Fruit fly (Drosophila melanogaster) whole organism, wandering third instar larva: ENCODE measurements around the gene Gas8.
A peak's percentile ranks its signal among the peaks of the same experiment; 100 is the strongest.

Experiments used
- CG32264 ChIP-seq: fragments of 200-800 bp; sonication (Bioruptor generic); optimal IDR thresholded peaks from 2 replicates; lab custom pipeline; 2016; ENCODE audit warnings: missing biosample characterization, missing genetic modification characterization
- CG9705 ChIP-seq: fragments of 200-800 bp; sonication (Bioruptor generic); optimal IDR thresholded peaks from 2 replicates; lab custom pipeline; 2018; ENCODE audit warnings: missing biosample characterization, mild to moderate bottlenecking, missing genetic modification characterization
- CrebA ChIP-seq: fragments of 200-800 bp; sonication (Bioruptor generic); optimal IDR thresholded peaks from 2 replicates; lab custom pipeline; 2016; ENCODE audit warnings: missing biosample characterization, mild to moderate bottlenecking, missing genetic modification characterization, borderline replicate concordance
- Dif ChIP-seq: fragments of 200-275, 200-300 bp; sonication (Bioruptor generic); optimal IDR thresholded peaks from 2 replicates; lab custom pipeline; 2018; ENCODE audit warnings: missing biosample characterization, missing genetic modification characterization; ENCODE audit not compliant: partially characterized antibody
- GATAd ChIP-seq: sonication (Bioruptor generic); optimal IDR thresholded peaks from 2 replicates; lab custom pipeline; 2016; ENCODE audit warnings: missing biosample characterization, missing genetic modification characterization
- HLH106 ChIP-seq: fragments of 200-800 bp; optimal IDR thresholded peaks from 3 replicates; lab custom pipeline; 2019; ENCODE audit warnings: missing biosample characterization, mild to moderate bottlenecking, missing genetic modification characterization, moderate library complexity
- Hnf4 ChIP-seq: fragments of 200-800 bp; sonication (Bioruptor generic); optimal IDR thresholded peaks from 2 replicates; lab custom pipeline; 2016; ENCODE audit warnings: missing biosample characterization, mild to moderate bottlenecking, missing genetic modification characterization
- Hr78 ChIP-seq: fragments of >200 bp; optimal IDR thresholded peaks from 2 replicates; lab custom pipeline; 2017; ENCODE audit warnings: missing biosample characterization, missing genetic modification characterization
- Hr83 ChIP-seq: fragments of 200-300 bp; sonication (Bioruptor generic); optimal IDR thresholded peaks from 2 replicates; lab custom pipeline; 2016; ENCODE audit warnings: missing biosample characterization, mild to moderate bottlenecking, missing genetic modification characterization, moderate library complexity; ENCODE audit not compliant: poor library complexity, severe bottlenecking
- Jra ChIP-seq: sonication (Bioruptor generic); optimal IDR thresholded peaks from 2 replicates; lab custom pipeline; 2016; ENCODE audit warnings: missing biosample characterization, missing genetic modification characterization
- Mio ChIP-seq: sonication (Bioruptor generic); optimal IDR thresholded peaks from 2 replicates; lab custom pipeline; 2016; ENCODE audit warnings: missing biosample characterization, missing genetic modification characterization
- Myc ChIP-seq: fragments of >200 bp; optimal IDR thresholded peaks from 2 replicates; lab custom pipeline; 2017
- N ChIP-seq: fragments of >200 bp; optimal IDR thresholded peaks from 2 replicates; lab custom pipeline; 2018; ENCODE audit warnings: missing biosample characterization, missing external identifiers, missing genetic modification characterization
- OdsH ChIP-seq: fragments of 200-800 bp; sonication (Bioruptor generic); optimal IDR thresholded peaks from 2 replicates; lab custom pipeline; 2016; ENCODE audit warnings: missing biosample characterization, mild to moderate bottlenecking, missing genetic modification characterization
- Rel ChIP-seq, 2 experiments: fragments of 200-800 bp; sonication (Bioruptor generic) in 1 of 2; optimal IDR thresholded peaks; 2 replicates in 1 of 2; 3 replicates in 1 of 2; lab custom pipeline; 2016 to 2019; ENCODE audit warnings: mild to moderate bottlenecking in 2 of 2, missing biosample characterization in 2 of 2, missing genetic modification characterization in 2 of 2, moderate library complexity in 1 of 2
- Sp1 ChIP-seq: fragments of 200-800 bp; sonication (Bioruptor generic); optimal IDR thresholded peaks from 3 replicates; lab custom pipeline; 2019; ENCODE audit warnings: missing biosample characterization, mild to moderate bottlenecking, missing genetic modification characterization, moderate library complexity
- Vsx2 ChIP-seq: fragments of 200-300, 225-300 bp; sonication (Bioruptor generic); optimal IDR thresholded peaks from 2 replicates; lab custom pipeline; 2018; ENCODE audit warnings: missing biosample characterization, missing genetic modification characterization; ENCODE audit not compliant: partially characterized antibody
- br ChIP-seq: fragments of 200-800 bp; sonication (Bioruptor generic); optimal IDR thresholded peaks from 2 replicates; lab custom pipeline; 2016; ENCODE audit warnings: missing biosample characterization, missing genetic modification characterization
- brk ChIP-seq: fragments of 200-800 bp; sonication (Bioruptor generic); optimal IDR thresholded peaks from 2 replicates; lab custom pipeline; 2016; ENCODE audit warnings: missing biosample characterization, mild to moderate bottlenecking, missing genetic modification characterization
- dl ChIP-seq, 2 experiments: fragments of 175-275, 200-275 bp in 1 of 2; fragments of 200-275 bp in 1 of 2; sonication (Bioruptor generic); optimal IDR thresholded peaks; lab custom pipeline; 2018; ENCODE audit warnings: mild to moderate bottlenecking in 2 of 2, missing biosample characterization in 2 of 2, missing genetic modification characterization in 2 of 2, moderate library complexity in 2 of 2; ENCODE audit not compliant: partially characterized antibody in 2 of 2, insufficient read depth in 1 of 2
- dmrt93B ChIP-seq: fragments of 200-800 bp; sonication (Bioruptor generic); optimal IDR thresholded peaks from 2 replicates; lab custom pipeline; 2018; ENCODE audit warnings: missing biosample characterization, mild to moderate bottlenecking, missing genetic modification characterization
- dsf ChIP-seq: sonication (Bioruptor generic); optimal IDR thresholded peaks from 2 replicates; lab custom pipeline; 2016; ENCODE audit warnings: missing biosample characterization, missing genetic modification characterization, borderline replicate concordance
- ey ChIP-seq: fragments of 200-800 bp; sonication (Bioruptor generic); optimal IDR thresholded peaks from 2 replicates; lab custom pipeline; 2016; ENCODE audit warnings: missing biosample characterization, missing genetic modification characterization
- foxo ChIP-seq, 2 experiments: fragments of 200-800 bp; sonication (Bioruptor generic); optimal IDR thresholded peaks; 2 replicates in 1 of 2; 3 replicates in 1 of 2; lab custom pipeline; 2016 to 2017; ENCODE audit warnings: missing biosample characterization in 2 of 2, missing genetic modification characterization in 2 of 2
- fru ChIP-seq: fragments of 200-800 bp; sonication (Bioruptor generic); optimal IDR thresholded peaks from 3 replicates; lab custom pipeline; 2016; ENCODE audit warnings: missing biosample characterization, mild to moderate bottlenecking, missing genetic modification characterization
- h ChIP-seq: fragments of 200-800 bp; sonication (Bioruptor generic); optimal IDR thresholded peaks from 3 replicates; lab custom pipeline; 2016; ENCODE audit warnings: missing biosample characterization, mild to moderate bottlenecking, missing genetic modification characterization
- pan ChIP-seq: fragments of >200 bp; optimal IDR thresholded peaks from 2 replicates; lab custom pipeline; 2017
- psq ChIP-seq: fragments of 200-800 bp; sonication (Bioruptor generic); optimal IDR thresholded peaks from 3 replicates; lab custom pipeline; 2017; ENCODE audit warnings: missing biosample characterization, mild to moderate bottlenecking, missing genetic modification characterization, moderate library complexity
- rgr ChIP-seq: fragments of 200-800 bp; sonication (Bioruptor generic); optimal IDR thresholded peaks from 3 replicates; lab custom pipeline; 2016; ENCODE audit warnings: missing biosample characterization, mild to moderate bottlenecking, missing genetic modification characterization
- sage ChIP-seq: fragments of 200-800 bp; sonication (Bioruptor generic); optimal IDR thresholded peaks from 2 replicates; lab custom pipeline; 2016; ENCODE audit warnings: missing biosample characterization, mild to moderate bottlenecking, missing genetic modification characterization
- sv ChIP-seq: fragments of 200-800 bp; sonication (Bioruptor generic); optimal IDR thresholded peaks from 3 replicates; lab custom pipeline; 2016; ENCODE audit warnings: missing biosample characterization, missing genetic modification characterization
- tai ChIP-seq: sonication (Bioruptor generic); optimal IDR thresholded peaks from 2 replicates; lab custom pipeline; 2016; ENCODE audit warnings: missing biosample characterization, missing genetic modification characterization
- usp ChIP-seq: fragments of >200 bp; optimal IDR thresholded peaks from 2 replicates; lab custom pipeline; 2017; ENCODE audit warnings: missing biosample characterization, missing genetic modification characterization
- woc ChIP-seq: sonication (Bioruptor generic); optimal IDR thresholded peaks from 2 replicates; lab custom pipeline; 2016; ENCODE audit warnings: missing biosample characterization, mild to moderate bottlenecking, missing genetic modification characterization

Gene Gas8

dm6 chrX:3485304-3485703 is 19.3 kb downstream of the Gas8 start, which contains the start of the genes CG14270 and CG10803:
Gene CG14270, minus strand, starts transcription at chrX:3485378.
Gene CG10803, plus strand, starts transcription at chrX:3485650.
- TF ChIP-seq CG9705 (GFP tag; lab: Kevin White, UChicago) (no peak), foxo (GFP tag; optimal IDR thresholded peaks at IDR 0.05; lab: Kevin White, UChicago) (peak in 1 of 2 experiments; percentile 14), Jra (peak; percentile 27), Vsx2 (GFP tag; lab: Kevin White, UChicago) (peak; percentile 2), Dif (GFP tag; lab: Kevin White, UChicago) (no peak), brk (peak; percentile 9), tai (GFP tag; lab: Kevin White, UChicago) (peak; percentile 68), CG32264 (GFP tag; lab: Kevin White, UChicago) (no peak), sv (GFP tag; lab: Kevin White, UChicago) (no peak), psq (GFP tag; lab: Kevin White, UChicago) (peak; percentile 4), Hnf4 (GFP tag; lab: Kevin White, UChicago) (peak; percentile 51), Rel (GFP tag; optimal IDR thresholded peaks at IDR 0.05; lab: Kevin White, UChicago) (no peak), Rel (tag; optimal IDR thresholded peaks at IDR 0.05; lab: Kevin White, UChicago) (no peak), fru (no peak)

DNA sequence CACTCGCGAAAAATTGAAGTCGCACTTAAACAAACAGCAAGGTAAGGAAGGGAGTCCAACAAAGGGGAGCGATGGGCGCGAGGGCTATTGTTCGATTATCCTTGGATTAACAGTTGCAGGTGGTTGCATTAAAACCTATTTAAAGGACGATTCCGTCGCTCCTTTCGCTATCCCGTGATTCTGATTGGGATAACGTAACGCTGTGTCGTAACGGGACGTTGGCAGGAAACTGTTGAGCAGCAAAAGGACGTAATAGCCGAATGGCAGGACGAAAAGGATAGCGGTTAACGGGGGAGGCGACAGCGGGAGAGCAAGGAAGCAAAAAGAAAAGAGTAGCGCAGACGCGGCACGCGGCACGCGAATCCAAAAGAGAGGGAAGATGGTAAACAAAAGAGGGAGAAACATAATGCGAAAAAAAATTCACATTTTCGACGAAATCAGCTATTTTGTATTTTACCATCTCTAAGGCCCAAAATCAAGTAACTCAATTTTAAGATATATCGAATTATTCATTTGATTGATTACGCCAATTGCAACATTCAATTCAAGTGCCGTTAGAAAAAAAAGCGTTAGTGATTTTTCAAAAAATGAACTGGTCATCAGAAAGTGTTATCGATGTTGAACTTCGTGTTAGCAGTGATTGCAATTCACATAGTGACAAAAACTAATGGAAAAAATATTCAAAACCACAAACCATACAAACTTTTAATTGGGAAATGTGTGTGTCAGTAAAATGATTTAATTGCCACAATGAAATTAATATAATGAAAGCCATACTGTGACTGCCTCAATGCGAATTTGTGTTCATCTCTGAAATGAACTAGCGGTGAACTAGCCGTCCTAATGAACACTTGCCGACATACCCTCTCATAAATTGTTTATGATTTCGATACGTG is 22.3 kb downstream of the Gas8 start, which contains the start of the genes CG10804 and CG10802:
Gene CG10804, minus strand, starts transcription at position 204 of the 896 bp plus-strand sequence.
Gene CG10802, plus strand, starts transcription at position 847 of the 896 bp plus-strand sequence.
- TF ChIP-seq fru: peak; percentile 71
- peak; percentile 43 for TF ChIP-seq Myc (lab: Kevin White, UChicago)
- peak; percentile 59 for TF ChIP-seq OdsH (GFP tag; lab: Kevin White, UChicago)
- TF ChIP-seq N (GFP tag; lab: Kevin White, UChicago): no peak
- peak; percentile 81 for TF ChIP-seq ey
- TF ChIP-seq sv (GFP tag; lab: Kevin White, UChicago): peak; percentile 78
- TF ChIP-seq tai (GFP tag; lab: Kevin White, UChicago): peak; percentile 93
- TF ChIP-seq Dif (GFP tag; lab: Kevin White, UChicago): no peak
- TF ChIP-seq h (GFP tag; lab: Kevin White, UChicago): peak; percentile 84
- TF ChIP-seq dsf (GFP tag; lab: Kevin White, UChicago): peak; percentile 71
- TF ChIP-seq dl (GFP tag; optimal IDR thresholded peaks at IDR 0.05; lab: Kevin White, UChicago; ENCODE audit: insufficient read depth in 1 of 2, partially characterized antibody in 2 of 2): no peak
- TF ChIP-seq brk: peak; percentile 41
- TF ChIP-seq Sp1 (GFP tag; lab: Kevin White, UChicago): peak; percentile 54
- TF ChIP-seq pan (lab: Kevin White, UChicago): no peak
- TF ChIP-seq psq (GFP tag; lab: Kevin White, UChicago): peak; percentile 59
- TF ChIP-seq CrebA (GFP tag; lab: Kevin White, UChicago): no peak
- TF ChIP-seq rgr (GFP tag; lab: Kevin White, UChicago): peak; percentile 83
- peak in 1 of 2 experiments; percentile 85 for TF ChIP-seq foxo (GFP tag; optimal IDR thresholded peaks at IDR 0.05; lab: Kevin White, UChicago)
- no peak for TF ChIP-seq CG32264 (GFP tag; lab: Kevin White, UChicago)
- TF ChIP-seq Hnf4 (GFP tag; lab: Kevin White, UChicago): peak; percentile 89
- TF ChIP-seq GATAd: peak; percentile 44
- peak; percentile 83 for TF ChIP-seq woc (GFP tag; lab: Kevin White, UChicago)
- no peak for TF ChIP-seq usp (GFP tag; lab: Kevin White, UChicago)
- TF ChIP-seq CG9705 (GFP tag; lab: Kevin White, UChicago): peak; percentile 27
- peak; percentile 48 for TF ChIP-seq Hr83
- TF ChIP-seq Jra: peak; percentile 82
- TF ChIP-seq HLH106 (tag; lab: Kevin White, UChicago): peak; percentile 79

DNA sequence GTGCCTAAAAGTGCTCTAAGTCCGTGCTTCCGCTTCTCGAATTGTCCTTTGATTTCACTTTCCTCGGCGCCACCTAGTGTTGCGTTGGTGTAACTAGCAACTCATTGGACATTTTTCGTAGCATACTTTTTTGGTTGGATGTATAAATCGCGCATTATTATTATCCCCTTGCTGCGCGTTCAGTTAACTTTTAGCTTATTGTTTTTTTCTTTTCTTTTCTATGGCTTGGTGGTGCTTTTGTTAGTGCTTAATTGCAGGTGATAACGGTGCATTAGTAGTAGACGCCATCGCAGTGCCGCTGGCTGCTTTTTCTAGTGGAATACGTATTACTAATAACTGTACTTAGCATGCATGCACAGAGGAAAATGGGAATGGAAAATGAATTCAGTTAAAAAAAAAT is 23.6 kb downstream of the Gas8 start:
- peak; percentile 60 for TF ChIP-seq Myc (lab: Kevin White, UChicago)
- TF ChIP-seq OdsH (GFP tag; lab: Kevin White, UChicago): no peak

DNA sequence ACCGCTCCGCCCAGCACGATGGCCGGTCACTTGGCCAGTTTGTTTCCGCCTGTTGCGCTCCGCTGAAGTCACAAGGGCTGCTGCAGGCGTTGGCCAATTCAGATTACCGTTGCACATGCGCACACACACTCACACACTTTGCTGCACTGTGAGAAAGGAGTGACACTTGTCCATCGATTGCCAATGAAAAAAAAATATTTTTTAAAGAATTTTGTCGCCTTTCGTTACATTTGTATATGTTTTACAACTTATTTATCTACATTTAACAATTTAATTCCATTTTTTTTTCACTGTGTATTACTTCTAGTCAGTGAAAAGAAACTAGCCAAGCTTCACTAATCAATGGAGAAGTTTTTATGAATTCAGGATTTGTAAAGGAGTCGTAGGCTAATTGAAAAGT is 28.6 kb downstream of the Gas8 start:
- TF ChIP-seq psq (GFP tag; lab: Kevin White, UChicago) (peak; percentile 25), ey (peak; percentile 49), HLH106 (tag; lab: Kevin White, UChicago) (peak; percentile 49), Dif (GFP tag; lab: Kevin White, UChicago) (no peak), rgr (GFP tag; lab: Kevin White, UChicago) (peak; percentile 55), sage (GFP tag; lab: Kevin White, UChicago) (peak; percentile 23), Hr83 (no peak), h (GFP tag; lab: Kevin White, UChicago) (peak; percentile 69), N (GFP tag; lab: Kevin White, UChicago) (no peak), GATAd (no peak), CrebA (GFP tag; lab: Kevin White, UChicago) (no peak), tai (GFP tag; lab: Kevin White, UChicago) (no peak), Jra (no peak), CG9705 (GFP tag; lab: Kevin White, UChicago) (no peak), Hnf4 (GFP tag; lab: Kevin White, UChicago) (peak; percentile 56), woc (GFP tag; lab: Kevin White, UChicago) (peak; percentile 31), Mio (GFP tag; lab: Kevin White, UChicago) (no peak), fru (peak; percentile 57), br (peak; percentile 31), OdsH (GFP tag; lab: Kevin White, UChicago) (peak; percentile 27), brk (no peak), usp (GFP tag; lab: Kevin White, UChicago) (no peak), dmrt93B (peak; percentile 22), Sp1 (GFP tag; lab: Kevin White, UChicago) (peak; percentile 63), dsf (GFP tag; lab: Kevin White, UChicago) (no peak), Hr78 (GFP tag; lab: Kevin White, UChicago) (no peak), dl (GFP tag; optimal IDR thresholded peaks at IDR 0.05; lab: Kevin White, UChicago; ENCODE audit: insufficient read depth in 1 of 2, partially characterized antibody in 2 of 2) (no peak)
